Fruit fly (Drosophila melanogaster) whole organism, embryonic: ENCODE measurements around the gene fzo.
A peak's percentile ranks its signal among the peaks of the same experiment; 100 is the strongest.

Source experiments
- Adf1 ChIP-seq: fragments of 200-800 bp; sonication (Bioruptor generic); IDR thresholded peaks from 2 replicates; pipeline ENCODE4 v1.3.6; 2022; ENCODE audit warnings: missing biosample characterization, missing genetic modification characterization
- Atf3 ChIP-seq: fragments of 200-800 bp; sonication (Bioruptor generic); optimal IDR thresholded peaks from 3 replicates; lab custom pipeline; 2016; ENCODE audit warnings: missing biosample characterization, missing genetic modification characterization
- B-H2 ChIP-seq: fragments of 200-800 bp; sonication (Bioruptor generic); optimal IDR thresholded peaks from 2 replicates; lab custom pipeline; 2018; ENCODE audit warnings: missing biosample characterization, mild to moderate bottlenecking, missing genetic modification characterization
- CG10274 ChIP-seq: fragments of 200-800 bp; sonication (Bioruptor generic); optimal IDR thresholded peaks from 3 replicates; lab custom pipeline; 2017; ENCODE audit warnings: missing biosample characterization, mild to moderate bottlenecking, missing genetic modification characterization
- CG11093 ChIP-seq: fragments of 200-800 bp; sonication (Bioruptor generic); IDR thresholded peaks from 3 replicates; pipeline ENCODE4 v1.3.6; 2022; ENCODE audit warnings: missing biosample characterization, missing genetic modification characterization
- CG11398 ChIP-seq: fragments of 200-800 bp; sonication (Bioruptor generic); optimal IDR thresholded peaks from 2 replicates; lab custom pipeline; 2016; ENCODE audit warnings: missing biosample characterization, missing genetic modification characterization
- CG11504 ChIP-seq: fragments of 200-800 bp; sonication (Bioruptor generic); optimal IDR thresholded peaks from 3 replicates; lab custom pipeline; 2019; ENCODE audit warnings: missing biosample characterization, mild to moderate bottlenecking, missing genetic modification characterization, moderate library complexity
- CG13894 ChIP-seq: fragments of 200-800 bp; sonication (Bioruptor generic); optimal IDR thresholded peaks from 3 replicates; lab custom pipeline; 2018; ENCODE audit warnings: missing biosample characterization, mild to moderate bottlenecking, missing genetic modification characterization, moderate library complexity
- CG14050 ChIP-seq: fragments of 200-800 bp; sonication (Bioruptor generic); IDR thresholded peaks from 3 replicates; pipeline ENCODE4 v1.3.6; 2022; ENCODE audit warnings: missing biosample characterization, missing genetic modification characterization
- CG1529 ChIP-seq: fragments of 200-800 bp; sonication (Bioruptor generic); optimal IDR thresholded peaks from 3 replicates; lab custom pipeline; 2018; ENCODE audit warnings: missing biosample characterization, missing genetic modification characterization
- CG15601 ChIP-seq: fragments of 200-800 bp; sonication (Bioruptor generic); optimal IDR thresholded peaks from 3 replicates; lab custom pipeline; 2019; ENCODE audit warnings: missing biosample characterization, mild to moderate bottlenecking, missing genetic modification characterization, moderate library complexity
- CG1647 ChIP-seq: fragments of 200-800 bp; sonication (Bioruptor generic); optimal IDR thresholded peaks from 3 replicates; lab custom pipeline; 2016; ENCODE audit warnings: missing biosample characterization, missing genetic modification characterization
- CG17359 ChIP-seq: fragments of 200-800 bp; sonication (Bioruptor generic); optimal IDR thresholded peaks from 3 replicates; lab custom pipeline; 2018; ENCODE audit warnings: missing biosample characterization, mild to moderate bottlenecking, missing genetic modification characterization, moderate library complexity
- CG1792 ChIP-seq: fragments of 200-800 bp; sonication (Bioruptor generic); optimal IDR thresholded peaks from 2 replicates; lab custom pipeline; 2016; ENCODE audit warnings: missing biosample characterization, missing genetic modification characterization
- CG18476 ChIP-seq: fragments of 200-800 bp; sonication (Bioruptor generic); optimal IDR thresholded peaks from 2 replicates; lab custom pipeline; 2016; ENCODE audit warnings: missing biosample characterization, mild to moderate bottlenecking, missing genetic modification characterization
- CG2202 ChIP-seq: fragments of 200-800 bp; sonication (Bioruptor generic); optimal IDR thresholded peaks from 2 replicates; lab custom pipeline; 2018; ENCODE audit warnings: missing biosample characterization, mild to moderate bottlenecking, missing genetic modification characterization
- CG3281 ChIP-seq: fragments of 200-800 bp; sonication (Bioruptor generic); optimal IDR thresholded peaks from 3 replicates; lab custom pipeline; 2017; ENCODE audit warnings: missing biosample characterization, mild to moderate bottlenecking, missing genetic modification characterization
- CG5180 ChIP-seq: fragments of 200-800 bp; sonication (Bioruptor generic); optimal IDR thresholded peaks from 3 replicates; lab custom pipeline; 2017; ENCODE audit warnings: missing biosample characterization, missing genetic modification characterization, mild to moderate bottlenecking, moderate library complexity, missing genetic modification reagents
- CG5245 ChIP-seq: fragments of 200-800 bp; sonication (Bioruptor generic); optimal IDR thresholded peaks from 3 replicates; lab custom pipeline; 2016; ENCODE audit warnings: missing biosample characterization, missing genetic modification characterization
- CG6654 ChIP-seq: fragments of 200-800 bp; sonication (Bioruptor generic); optimal IDR thresholded peaks from 2 replicates; lab custom pipeline; 2017; ENCODE audit warnings: missing biosample characterization, mild to moderate bottlenecking, missing genetic modification characterization
- CG7271 ChIP-seq: fragments of 200-800 bp; sonication (Bioruptor generic); optimal IDR thresholded peaks from 2 replicates; lab custom pipeline; 2018; ENCODE audit warnings: missing biosample characterization, mild to moderate bottlenecking, missing genetic modification characterization, moderate library complexity
- CG9609 ChIP-seq: fragments of 200-800 bp; sonication (Bioruptor generic); optimal IDR thresholded peaks from 3 replicates; lab custom pipeline; 2016; ENCODE audit warnings: missing biosample characterization, missing genetic modification characterization
- D19A ChIP-seq: fragments of 200-800 bp; optimal IDR thresholded peaks from 3 replicates; lab custom pipeline; 2019; ENCODE audit warnings: missing biosample characterization, mild to moderate bottlenecking, missing genetic modification characterization, moderate library complexity
- Deaf1 ChIP-seq: fragments of 200-800 bp; optimal IDR thresholded peaks from 3 replicates; lab custom pipeline; 2019; ENCODE audit warnings: missing biosample characterization, mild to moderate bottlenecking, missing genetic modification characterization, moderate library complexity
- E2f1 ChIP-seq: fragments of 200-800 bp; sonication (Bioruptor generic); IDR thresholded peaks from 2 replicates; pipeline ENCODE4 v1.3.6; 2022; ENCODE audit warnings: missing biosample characterization, missing genetic modification characterization
- Hey ChIP-seq: fragments of 200-800 bp; sonication (Bioruptor generic); optimal IDR thresholded peaks from 3 replicates; lab custom pipeline; 2018; ENCODE audit warnings: missing biosample characterization, mild to moderate bottlenecking, missing genetic modification characterization
- Opbp ChIP-seq: fragments of 200-800 bp; sonication (Bioruptor generic); IDR thresholded peaks from 3 replicates; pipeline ENCODE4 v1.3.6; 2022; ENCODE audit warnings: missing biosample characterization, missing genetic modification characterization; ENCODE audit not compliant: partially characterized antibody
- Ptx1 ChIP-seq: fragments of 200-800 bp; sonication (Bioruptor generic); IDR thresholded peaks from 2 replicates; pipeline ENCODE4 v1.3.6; 2022; ENCODE audit warnings: missing biosample characterization, missing genetic modification characterization
- Sin3A ChIP-seq: fragments of >200 bp; optimal IDR thresholded peaks from 2 replicates; lab custom pipeline; 2018
- aop ChIP-seq: fragments of 200-800 bp; sonication (Bioruptor generic); IDR thresholded peaks from 2 replicates; pipeline ENCODE4 v1.3.6; 2022; ENCODE audit warnings: missing biosample characterization, missing genetic modification characterization
- ase ChIP-seq: fragments of 200-800 bp; sonication (Bioruptor generic); IDR thresholded peaks from 3 replicates; pipeline ENCODE4 v1.3.6; 2022; ENCODE audit warnings: missing biosample characterization, missing genetic modification characterization
- bbx ChIP-seq: fragments of 200-800 bp; sonication (Bioruptor generic); IDR thresholded peaks from 2 replicates; pipeline ENCODE4 v1.3.6; 2022; ENCODE audit warnings: missing biosample characterization, missing genetic modification characterization; ENCODE audit not compliant: partially characterized antibody
- crc ChIP-seq: fragments of 200-800 bp; sonication (Bioruptor generic); optimal IDR thresholded peaks from 2 replicates; lab custom pipeline; 2016; ENCODE audit warnings: missing biosample characterization, missing genetic modification characterization
- cwo ChIP-seq: fragments of 200-800 bp; sonication (Bioruptor generic); optimal IDR thresholded peaks from 3 replicates; lab custom pipeline; 2017; ENCODE audit warnings: missing biosample characterization, missing genetic modification characterization, mild to moderate bottlenecking, moderate library complexity, missing genetic modification reagents
- dm ChIP-seq: fragments of 200-800 bp; sonication (Bioruptor generic); optimal IDR thresholded peaks from 3 replicates; lab custom pipeline; 2016; ENCODE audit warnings: missing biosample characterization, missing genetic modification characterization
- esg ChIP-seq: fragments of 200-800 bp; sonication (Bioruptor generic); conservative IDR thresholded peaks from 2 replicates; pipeline ENCODE4 v1.3.6; 2022; ENCODE audit warnings: missing biosample characterization, missing genetic modification characterization
- ftz-f1 ChIP-seq: fragments of 200-800 bp; sonication (Bioruptor generic); optimal IDR thresholded peaks from 2 replicates; lab custom pipeline; 2016; ENCODE audit warnings: missing biosample characterization, missing genetic modification characterization
- gt ChIP-seq: fragments of 200-800 bp; sonication (Bioruptor generic); IDR thresholded peaks from 2 replicates; pipeline ENCODE4 v1.3.6; 2022; ENCODE audit warnings: missing biosample characterization, missing genetic modification characterization
- hb ChIP-seq: fragments of 200-800 bp; sonication (Bioruptor generic); IDR thresholded peaks from 3 replicates; pipeline ENCODE4 v1.3.6; 2022; ENCODE audit warnings: missing biosample characterization, missing genetic modification characterization; ENCODE audit not compliant: partially characterized antibody
- jumu ChIP-seq: fragments of 200-800 bp; sonication (Bioruptor generic); optimal IDR thresholded peaks from 3 replicates; lab custom pipeline; 2016; ENCODE audit warnings: missing biosample characterization, missing genetic modification characterization
- lbe ChIP-seq: fragments of 200-800 bp; sonication (Bioruptor generic); optimal IDR thresholded peaks from 2 replicates; lab custom pipeline; 2016; ENCODE audit warnings: missing biosample characterization, mild to moderate bottlenecking, missing genetic modification characterization
- onecut ChIP-seq: fragments of 200-800 bp; sonication (Bioruptor generic); IDR thresholded peaks from 2 replicates; pipeline ENCODE4 v1.3.6; 2022; ENCODE audit warnings: missing biosample characterization, missing genetic modification characterization
- p53 ChIP-seq: fragments of 200-800 bp; sonication (Bioruptor generic); optimal IDR thresholded peaks from 2 replicates; lab custom pipeline; 2016; ENCODE audit warnings: missing biosample characterization, missing genetic modification characterization
- peb ChIP-seq: fragments of 200-800 bp; sonication (Bioruptor generic); IDR thresholded peaks from 2 replicates; pipeline ENCODE4 v1.3.6; 2022; ENCODE audit warnings: missing biosample characterization, missing genetic modification characterization
- ranshi ChIP-seq: fragments of 200-800 bp; sonication (Bioruptor generic); IDR thresholded peaks from 2 replicates; pipeline ENCODE4 v1.3.6; 2022; ENCODE audit warnings: missing biosample characterization, missing genetic modification characterization
- sens ChIP-seq: fragments of 200-800 bp; sonication (Bioruptor generic); peaks from one replicate; lab custom pipeline; 2016; ENCODE audit warnings: missing biosample characterization, missing genetic modification characterization
- slp2 ChIP-seq: fragments of 200-800 bp; sonication (Bioruptor generic); optimal IDR thresholded peaks from 2 replicates; lab custom pipeline; 2016; ENCODE audit warnings: missing biosample characterization, missing genetic modification characterization
- so ChIP-seq: fragments of 200-800 bp; sonication (Bioruptor generic); IDR thresholded peaks from 3 replicates; pipeline ENCODE4 v1.3.6; 2022; ENCODE audit warnings: missing biosample characterization, missing genetic modification characterization
- ssp ChIP-seq: fragments of 200-800 bp; sonication (Bioruptor generic); IDR thresholded peaks from 2 replicates; pipeline ENCODE4 v1.3.6; 2022; ENCODE audit warnings: missing biosample characterization, missing genetic modification characterization
- tio ChIP-seq: fragments of 200-800 bp; sonication (Bioruptor generic); optimal IDR thresholded peaks from 2 replicates; lab custom pipeline; 2017; ENCODE audit warnings: missing biosample characterization, missing genetic modification characterization, inconsistent platforms
- unc-4 ChIP-seq: fragments of 200-800 bp; sonication (Bioruptor generic); IDR thresholded peaks from 2 replicates; pipeline ENCODE4 v1.3.6; 2022; ENCODE audit warnings: missing biosample characterization, missing genetic modification characterization; ENCODE audit not compliant: partially characterized antibody

fzo gene

DNA sequence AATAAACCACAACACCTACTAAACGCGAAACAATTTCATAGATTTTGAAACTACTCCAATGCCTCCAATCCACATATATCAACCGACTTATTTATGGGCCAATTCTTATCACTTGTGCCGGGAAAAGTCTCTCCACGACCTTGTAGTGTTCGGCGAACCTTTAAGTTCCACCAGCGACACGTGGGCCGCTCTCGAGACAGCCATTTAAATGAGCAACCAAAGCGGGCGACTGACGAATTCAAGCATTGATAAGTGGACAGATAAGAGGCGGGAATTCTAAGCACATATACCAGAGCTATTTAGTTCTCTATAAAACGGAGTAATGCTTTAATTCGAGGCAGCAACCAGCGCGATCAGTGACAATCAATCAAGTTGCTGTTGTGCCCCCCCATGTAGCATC, 8.9 kb upstream of the fzo start (continued):
- TF ChIP-seq tio (GFP tag; lab: Kevin White, UChicago) (no peak), sens (peak; percentile 34), Ptx1 (no peak), Hey (tag; lab: Kevin White, UChicago) (peak; percentile 99), onecut (GFP tag; lab: Robert Waterston, UW) (no peak), crc (no peak), Adf1 (no peak), cwo (GFP tag; lab: Kevin White, UChicago) (peak; percentile 84)

DNA sequence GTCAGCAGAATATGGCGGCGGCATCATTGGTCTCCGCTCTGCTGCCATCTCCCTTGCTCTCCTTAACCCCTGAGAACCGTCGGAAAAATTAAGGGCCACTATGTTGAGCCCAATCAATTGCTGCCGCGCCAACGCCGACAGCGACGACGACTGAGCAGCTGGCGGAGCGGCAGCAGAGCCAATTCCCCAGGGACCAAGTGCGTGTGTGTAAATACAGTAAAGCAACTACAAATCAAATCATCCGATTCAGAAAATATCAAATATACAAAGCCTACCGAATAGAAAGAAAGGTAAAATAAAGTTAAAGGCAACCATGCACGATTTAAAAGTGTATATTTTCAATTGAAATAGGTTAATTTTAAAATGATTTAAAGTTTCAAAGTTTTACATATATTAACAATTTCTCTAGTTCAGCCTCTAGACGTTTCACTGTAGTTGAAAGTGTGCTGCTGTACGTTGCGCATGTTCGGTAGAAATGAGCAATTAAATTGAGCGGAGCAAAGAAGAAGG, 8.0 kb upstream of the fzo start:
- TF ChIP-seq CG7271 (no peak), CG11504 (tag; lab: Kevin White, UChicago) (peak; percentile 71), gt (GFP tag; lab: Robert Waterston, UW) (0 out of 2 replicates have a peak, but pooled peaks have one; percentile 33), CG1792 (no peak), so (GFP tag; lab: Robert Waterston, UW) (no peak), lbe (GFP tag; lab: Kevin White, UChicago) (no peak), CG11398 (GFP tag; lab: Kevin White, UChicago) (no peak), CG2202 (tag; lab: Kevin White, UChicago) (no peak), CG10274 (GFP tag; lab: Kevin White, UChicago) (no peak), B-H2 (GFP tag; lab: Kevin White, UChicago) (peak; percentile 1), Opbp (GFP tag; lab: Robert Waterston, UW) (no peak), p53 (GFP tag; lab: Kevin White, UChicago) (no peak), CG13894 (tag; lab: Kevin White, UChicago) (peak; percentile 72), Sin3A (lab: Kevin White, UChicago) (no peak), peb (peak; percentile 38; the same call in 1 of the 2 replicates), CG1529 (GFP tag; lab: Kevin White, UChicago) (peak; percentile 18), Deaf1 (tag; lab: Kevin White, UChicago) (peak; percentile 50), D19A (tag; lab: Kevin White, UChicago) (peak; percentile 59), CG18476 (GFP tag; lab: Kevin White, UChicago) (peak; percentile 31), slp2 (GFP tag; lab: Kevin White, UChicago) (peak; percentile 24), ase (no peak), hb (GFP tag; lab: Robert Waterston, UW) (no peak), CG5245 (peak; percentile 17), CG15601 (tag; lab: Kevin White, UChicago) (peak; percentile 51), jumu (GFP tag; lab: Kevin White, UChicago) (peak; percentile 54), esg (GFP tag; lab: Robert Waterston, UW) (no peak), CG3281 (GFP tag; lab: Kevin White, UChicago) (peak; percentile 74), CG1647 (GFP tag; lab: Kevin White, UChicago) (peak; percentile 15), dm (no peak), ssp (GFP tag; lab: Robert Waterston, UW) (0 out of 2 replicates have a peak, but pooled peaks have one; percentile 30), E2f1 (GFP tag; lab: Robert Waterston, UW) (0 out of 2 replicates have a peak, but pooled peaks have one; percentile 29), ranshi (GFP tag; lab: Robert Waterston, UW) (0 out of 2 replicates have a peak, but pooled peaks have one; percentile 19), ftz-f1 (GFP tag; lab: Kevin White, UChicago) (peak; percentile 3), unc-4 (GFP tag; lab: Robert Waterston, UW) (no peak), CG5180 (GFP tag; lab: Kevin White, UChicago) (peak; percentile 41), CG17359 (tag; lab: Kevin White, UChicago) (peak; percentile 55), bbx (GFP tag; lab: Robert Waterston, UW) (no peak), aop (GFP tag; lab: Robert Waterston, UW) (no peak), CG11093 (GFP tag; lab: Robert Waterston, UW) (no peak), CG9609 (no peak), Atf3 (GFP tag; lab: Kevin White, UChicago) (no peak), CG6654 (GFP tag; lab: Kevin White, UChicago) (no peak), CG14050 (GFP tag; lab: Robert Waterston, UW) (peak; percentile 39; the same call in 1 of the 3 replicates)
